Worm (Caenorhabditis elegans): ENCODE data around the gene trpl-2.

DNA sequence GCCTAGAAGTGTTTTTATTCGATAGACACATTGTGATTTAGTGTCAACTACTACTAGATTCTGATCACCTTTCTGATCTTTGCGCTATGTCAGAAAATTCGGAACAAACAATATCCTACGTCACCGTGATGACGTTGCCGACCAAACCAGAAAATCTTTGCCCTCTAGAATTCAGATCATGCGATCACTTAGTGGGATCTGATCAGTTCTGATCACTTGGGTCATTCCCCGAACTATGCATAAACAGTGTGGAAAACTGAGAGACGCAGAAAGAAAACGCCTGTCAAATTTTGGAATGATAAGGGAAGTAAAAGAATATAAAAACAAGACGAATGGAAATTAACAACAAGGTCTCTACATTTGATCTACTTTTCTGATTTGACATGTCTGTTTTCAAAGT lies 31.9 kb upstream of the trpl-2 start, which contains the start of gene F15E6.3:
- no peak for TF ChIP-seq fos-1 (tag; optimal IDR thresholded peaks at IDR 0.05)
- no peak for TF ChIP-seq snpc-4 (tag; optimal IDR thresholded peaks at IDR 0.05)
- TF ChIP-seq ztf-11 (tag; optimal IDR thresholded peaks at IDR 0.05), result no peak
- TF ChIP-seq ZK546.5 (tag; optimal IDR thresholded peaks at IDR 0.05), result no peak
- no peak for TF ChIP-seq elt-1 (tag; optimal IDR thresholded peaks at IDR 0.05)
- no peak for TF ChIP-seq nhr-12 (tag; optimal IDR thresholded peaks at IDR 0.05)
- TF ChIP-seq jun-1 (tag; optimal IDR thresholded peaks at IDR 0.05), result no peak
